Fruit fly (Drosophila melanogaster): ENCODE data around the gene CG12590.
A peak's percentile ranks its signal among the peaks of the same experiment; 100 is the strongest.

The CG12590 gene

dm6 chr3R:5120461-5121214, 38.8 kb upstream of the CG12590 start (continued):
- TF ChIP-seq sens-2 (GFP tag; IDR thresholded peaks at IDR 0.05): no peak
- peak; percentile 2 for TF ChIP-seq Xbp1 (GFP tag; optimal IDR thresholded peaks at IDR 0.05)
- TF ChIP-seq CG17829 (tag; optimal IDR thresholded peaks at IDR 0.05): peak; percentile 27
- peak; percentile 2 for TF ChIP-seq ind (GFP tag; optimal IDR thresholded peaks at IDR 0.05)
- no peak for TF ChIP-seq ro (GFP tag; IDR thresholded peaks at IDR 0.05)
- TF ChIP-seq Fer1 (GFP tag; optimal IDR thresholded peaks at IDR 0.05): peak; percentile 40
- no peak for TF ChIP-seq CG6272 (GFP tag; IDR thresholded peaks at IDR 0.05)
- no peak for TF ChIP-seq pan (optimal IDR thresholded peaks at IDR 0.05)
- TF ChIP-seq pan (GFP tag; optimal IDR thresholded peaks at IDR 0.05 in 1 of 2, IDR thresholded peaks at IDR 0.05 in 1 of 2): peak in 1 of 2 experiments; percentile 4
- TF ChIP-seq CG15514 (GFP tag; optimal IDR thresholded peaks at IDR 0.05): no peak
- peak; percentile 39 for TF ChIP-seq CG2712 (tag; optimal IDR thresholded peaks at IDR 0.05)
- 0 out of 4 replicates have a peak, but pooled peaks have one; percentile 24 for TF ChIP-seq chinmo (GFP tag; IDR thresholded peaks at IDR 0.05; ENCODE audit: partially characterized antibody)
- 0 out of 2 replicates have a peak, but pooled peaks have one; percentile 10 for TF ChIP-seq sob (GFP tag; IDR thresholded peaks at IDR 0.05)
- TF ChIP-seq CG8290 (GFP tag; optimal IDR thresholded peaks at IDR 0.05): no peak
- peak in 1 of 2 experiments; percentile 48 for TF ChIP-seq CG8290 (tag; optimal IDR thresholded peaks at IDR 0.05)
- no peak for TF ChIP-seq hb (GFP tag; IDR thresholded peaks at IDR 0.05; ENCODE audit: partially characterized antibody)
- TF ChIP-seq tio (GFP tag; optimal IDR thresholded peaks at IDR 0.05): no peak
- TF ChIP-seq lmd (GFP tag; IDR thresholded peaks at IDR 0.05): 0 out of 2 replicates have a peak, but pooled peaks have one; percentile 11
- TF ChIP-seq fd96Cb (tag; optimal IDR thresholded peaks at IDR 0.05): peak; percentile 16
- TF ChIP-seq CG31388 (GFP tag; optimal IDR thresholded peaks at IDR 0.05): no peak
- 0 out of 3 replicates have a peak, but pooled peaks have one; percentile 32 for TF ChIP-seq CG7357 (GFP tag; IDR thresholded peaks at IDR 0.05)
- no peak for TF ChIP-seq kay (GFP tag; optimal IDR thresholded peaks at IDR 0.05)
- TF ChIP-seq vnd (GFP tag; IDR thresholded peaks at IDR 0.05; ENCODE audit: partially characterized antibody): no peak
- no peak for TF ChIP-seq E2f1 (GFP tag; IDR thresholded peaks at IDR 0.05)
- 0 out of 2 replicates have a peak, but pooled peaks have one; percentile 43 for TF ChIP-seq vvl (GFP tag; IDR thresholded peaks at IDR 0.05)
- peak; percentile 6 for TF ChIP-seq HLH54F (GFP tag; optimal IDR thresholded peaks at IDR 0.05)
- TF ChIP-seq bowl (GFP tag; IDR thresholded peaks at IDR 0.05): no peak
- peak; percentile 41 for TF ChIP-seq gem (tag; optimal IDR thresholded peaks at IDR 0.05)
- TF ChIP-seq CG1233 (GFP tag; optimal IDR thresholded peaks at IDR 0.05): peak; percentile 7
- TF ChIP-seq Camta (GFP tag; optimal IDR thresholded peaks at IDR 0.05): no peak
- TF ChIP-seq CG3065 (GFP tag; optimal IDR thresholded peaks at IDR 0.05): no peak
- no peak for TF ChIP-seq gsb (GFP tag; IDR thresholded peaks at IDR 0.05)
- TF ChIP-seq row (GFP tag; IDR thresholded peaks at IDR 0.05): peak; percentile 48; the same call in 2 of the 3 replicates
- peak; percentile 32 for TF ChIP-seq grau (tag; optimal IDR thresholded peaks at IDR 0.05)
- TF ChIP-seq Dp (GFP tag; optimal IDR thresholded peaks at IDR 0.05): no peak
- no peak for TF ChIP-seq cg (GFP tag; optimal IDR thresholded peaks at IDR 0.05)
- TF ChIP-seq CG8089 (GFP tag; optimal IDR thresholded peaks at IDR 0.05): peak; percentile 11
- TF ChIP-seq ATbp (GFP tag; optimal IDR thresholded peaks at IDR 0.05): no peak
- TF ChIP-seq dm (GFP tag; optimal IDR thresholded peaks at IDR 0.05): no peak
- TF ChIP-seq CG14710 (tag; optimal IDR thresholded peaks at IDR 0.05): no peak
- TF ChIP-seq Sox100B (GFP tag; optimal IDR thresholded peaks at IDR 0.05): peak; percentile 11
- peak; percentile 33 to 79 for TF ChIP-seq bsh (GFP tag; optimal IDR thresholded peaks at IDR 0.05)
- no peak for TF ChIP-seq ash1 (GFP tag; optimal IDR thresholded peaks at IDR 0.05)
- peak; percentile 50 for TF ChIP-seq CG10979 (tag; optimal IDR thresholded peaks at IDR 0.05)
- 0 out of 2 replicates have a peak, but pooled peaks have one; percentile 22 for TF ChIP-seq Ptx1 (GFP tag; IDR thresholded peaks at IDR 0.05)
- no peak for TF ChIP-seq hth (optimal IDR thresholded peaks at IDR 0.05)
- TF ChIP-seq CoRest (tag; optimal IDR thresholded peaks at IDR 0.05): peak; percentile 41
- peak; percentile 36 for TF ChIP-seq CG2120 (GFP tag; optimal IDR thresholded peaks at IDR 0.05)
- no peak for TF ChIP-seq seq (GFP tag; IDR thresholded peaks at IDR 0.05)
- no peak for TF ChIP-seq rib (GFP tag; IDR thresholded peaks at IDR 0.05)
